Worm (Caenorhabditis elegans) whole organism, L1 larva: ENCODE measurements around the gene F08G12.11.

Experiments
- C04F5.9 ChIP-seq: sonication (generic microtip); optimal IDR thresholded peaks from 2 replicates; lab custom pipeline; 2016; ENCODE audit warnings: missing genetic modification characterization, missing compliant biosample characterization
- C34B4.2 ChIP-seq: sonication (generic microtip); optimal IDR thresholded peaks from 2 replicates; lab custom pipeline; 2017; ENCODE audit warnings: mild to moderate bottlenecking, missing genetic modification characterization, missing compliant biosample characterization
- F16B12.6 ChIP-seq: fragments of 150-350 bp; optimal IDR thresholded peaks from 2 replicates; lab custom pipeline; 2014; ENCODE audit warnings: missing biosample characterization, missing genetic modification characterization
- ama-1 ChIP-seq: fragments of 150-350 bp; optimal IDR thresholded peaks from 2 replicates; lab custom pipeline; 2014
- ceh-63 ChIP-seq: fragments of 200-800 bp; sonication (Bioruptor generic); optimal IDR thresholded peaks from 2 replicates; lab custom pipeline; 2018; ENCODE audit warnings: mild to moderate bottlenecking, missing genetic modification characterization, missing compliant biosample characterization
- ces-1 ChIP-seq: fragments of 150-350 bp; optimal IDR thresholded peaks from 2 replicates; lab custom pipeline; 2014; ENCODE audit warnings: missing biosample characterization, missing genetic modification reagents, missing genetic modification characterization
- efl-1 ChIP-seq, 4 experiments: fragments of 150-350 bp; optimal IDR thresholded peaks in 3 of 4; peaks in 1 of 4; 1 replicate in 1 of 4; 2 replicates in 3 of 4; lab custom pipeline; 2014; ENCODE audit warnings: missing biosample characterization in 2 of 4, missing genetic modification characterization in 2 of 4, missing genetic modification reagents in 2 of 4
- egl-27 ChIP-seq, 2 experiments: fragments of 150-350 bp in 1 of 2; sonication (generic microtip); optimal IDR thresholded peaks; 3 replicates each; lab custom pipeline; 2017 to 2018; ENCODE audit warnings: missing biosample characterization in 2 of 2, missing genetic modification characterization in 2 of 2, missing genetic modification reagents in 2 of 2
- elt-2 ChIP-seq: sonication (generic microtip); optimal IDR thresholded peaks from 2 replicates; lab custom pipeline; 2016; ENCODE audit warnings: missing genetic modification characterization, mild to moderate bottlenecking, inconsistent platforms, missing compliant biosample characterization, missing genetic modification reagents
- elt-3 ChIP-seq, 6 experiments: fragments of 150-350 bp in 1 of 6; sonication (generic microtip); optimal IDR thresholded peaks; 2 replicates each; lab custom pipeline; 2017 to 2018; ENCODE audit warnings: missing biosample characterization in 6 of 6, missing genetic modification characterization in 6 of 6, inconsistent platforms in 1 of 6
- fkh-10 ChIP-seq: sonication (generic microtip); optimal IDR thresholded peaks from 2 replicates; lab custom pipeline; 2017; ENCODE audit warnings: missing biosample characterization, missing genetic modification reagents, missing genetic modification characterization
- hlh-4 ChIP-seq: sonication (generic microtip); optimal IDR thresholded peaks from 2 replicates; lab custom pipeline; 2016; ENCODE audit warnings: mild to moderate bottlenecking, missing genetic modification characterization, missing compliant biosample characterization
- isw-1 ChIP-seq: fragments of 200-800 bp; sonication (Bioruptor generic); IDR thresholded peaks from 2 replicates; pipeline ENCODE4 v1.3.6; 2022; ENCODE audit warnings: missing genetic modification characterization, missing compliant biosample characterization
- jun-1 ChIP-seq: fragments of 150-350 bp; optimal IDR thresholded peaks from 2 replicates; lab custom pipeline; 2014; ENCODE audit warnings: missing biosample characterization, missing genetic modification reagents, missing genetic modification characterization
- lin-14 ChIP-seq: fragments of 200-800 bp; sonication (Bioruptor generic); optimal IDR thresholded peaks from 2 replicates; lab custom pipeline; 2018; ENCODE audit warnings: mild to moderate bottlenecking, missing genetic modification characterization, moderate library complexity, missing compliant biosample characterization
- lsy-2 ChIP-seq, 2 experiments: fragments of 150-350 bp; optimal IDR thresholded peaks; 2 replicates each; lab custom pipeline; 2014; ENCODE audit warnings: missing biosample characterization in 2 of 2, missing genetic modification characterization in 2 of 2
- mdl-1 ChIP-seq, 2 experiments: fragments of 150-350 bp; optimal IDR thresholded peaks; 2 replicates each; lab custom pipeline; 2014 to 2017; ENCODE audit warnings: missing biosample characterization in 2 of 2, missing genetic modification characterization in 2 of 2, inconsistent platforms in 1 of 2
- mef-2 ChIP-seq: fragments of 150-350 bp; optimal IDR thresholded peaks from 2 replicates; lab custom pipeline; 2014; ENCODE audit warnings: missing biosample characterization, missing genetic modification characterization
- nhr-19 ChIP-seq: fragments of 200-800 bp; sonication (Bioruptor generic); conservative IDR thresholded peaks from 2 replicates; pipeline ENCODE4 v1.3.6; 2022; ENCODE audit warnings: missing genetic modification characterization, missing compliant biosample characterization
- nhr-20 ChIP-seq: sonication (generic microtip); optimal IDR thresholded peaks from 2 replicates; lab custom pipeline; 2016; ENCODE audit warnings: mild to moderate bottlenecking, missing genetic modification characterization, missing compliant biosample characterization
- nhr-71 ChIP-seq: sonication (generic microtip); optimal IDR thresholded peaks from 2 replicates; lab custom pipeline; 2016; ENCODE audit warnings: mild to moderate bottlenecking, missing genetic modification characterization, moderate library complexity, missing compliant biosample characterization
- nhr-76 ChIP-seq: sonication (generic microtip); optimal IDR thresholded peaks from 2 replicates; lab custom pipeline; 2017; ENCODE audit warnings: missing biosample characterization, missing genetic modification characterization
- nhr-84 ChIP-seq: sonication (generic microtip); optimal IDR thresholded peaks from 2 replicates; lab custom pipeline; 2017; ENCODE audit warnings: missing biosample characterization, missing genetic modification characterization
- nhr-85 ChIP-seq: sonication (generic microtip); peaks from one replicate; lab custom pipeline; 2016; ENCODE audit warnings: missing genetic modification characterization, inconsistent platforms, missing compliant biosample characterization
- nhr-90 ChIP-seq: sonication (generic microtip); optimal IDR thresholded peaks from 2 replicates; lab custom pipeline; 2016; ENCODE audit warnings: mild to moderate bottlenecking, missing genetic modification characterization, missing compliant biosample characterization; ENCODE audit not compliant: poor library complexity
- pag-3 ChIP-seq: sonication (generic microtip); optimal IDR thresholded peaks from 2 replicates; lab custom pipeline; 2017; ENCODE audit warnings: missing genetic modification characterization, mild to moderate bottlenecking, missing compliant biosample characterization, antibody characterized with exemption, borderline replicate concordance; ENCODE audit not compliant: insufficient read depth
- pax-3 ChIP-seq: fragments of 200-800 bp; sonication (Bioruptor generic); optimal IDR thresholded peaks from 2 replicates; lab custom pipeline; 2018; ENCODE audit warnings: mild to moderate bottlenecking, missing genetic modification characterization, moderate library complexity, missing compliant biosample characterization
- rnt-1 ChIP-seq: sonication (generic microtip); optimal IDR thresholded peaks from 2 replicates; lab custom pipeline; 2016; ENCODE audit warnings: mild to moderate bottlenecking, missing genetic modification characterization, moderate library complexity, missing compliant biosample characterization
- tbx-2 ChIP-seq: sonication (generic microtip); optimal IDR thresholded peaks from 2 replicates; lab custom pipeline; 2016; ENCODE audit warnings: missing genetic modification characterization, missing compliant biosample characterization
- unc-130 ChIP-seq: fragments of 150-350 bp; optimal IDR thresholded peaks from 2 replicates; lab custom pipeline; 2017; ENCODE audit warnings: missing biosample characterization, missing genetic modification characterization, inconsistent platforms
- unc-30 ChIP-seq: sonication (generic microtip); optimal IDR thresholded peaks from 2 replicates; lab custom pipeline; 2017; ENCODE audit warnings: missing biosample characterization, missing genetic modification characterization
- zag-1 ChIP-seq: fragments of 150-350 bp; optimal IDR thresholded peaks from 2 replicates; lab custom pipeline; 2014; ENCODE audit warnings: missing biosample characterization, missing genetic modification characterization
- ztf-4 ChIP-seq: fragments of 150-350 bp; optimal IDR thresholded peaks from 2 replicates; lab custom pipeline; 2014; ENCODE audit warnings: missing biosample characterization, missing genetic modification characterization

The F08G12.11 gene

DNA sequence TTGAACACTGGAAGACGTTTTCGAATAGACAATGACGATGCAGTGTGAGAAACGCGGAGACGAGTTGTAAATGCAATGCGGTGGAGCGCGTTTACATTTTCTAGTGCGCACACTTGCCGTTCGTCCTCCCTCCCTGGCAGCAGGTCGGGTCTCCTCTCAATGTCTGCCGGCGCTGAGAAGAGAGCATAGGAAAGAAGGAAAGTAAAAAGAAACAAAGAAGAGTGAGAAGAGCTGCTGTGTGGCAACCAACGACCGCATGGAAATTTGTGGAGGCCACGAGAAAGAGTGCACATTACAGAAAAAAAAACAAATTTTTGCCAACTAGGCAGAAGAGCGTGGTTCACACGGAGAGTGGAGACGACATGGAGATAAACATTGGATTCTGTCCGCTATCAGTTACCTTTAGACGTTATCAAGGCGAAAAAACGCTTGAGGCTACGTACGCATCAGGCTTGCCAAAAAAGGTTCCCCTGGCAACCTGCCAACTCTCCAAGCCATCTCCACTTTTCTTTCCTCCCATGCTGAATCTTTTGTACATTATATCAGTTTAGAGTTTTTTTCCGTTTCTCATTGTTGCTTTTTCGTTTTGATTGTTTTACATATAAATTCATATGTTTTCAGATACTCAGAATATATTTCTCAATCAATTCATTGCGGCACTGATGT lies 15.6 kb downstream of the F08G12.11 start, which contains the start of the genes snrp-40.1 and F08G12.3 (continued):
- no peak for TF ChIP-seq egl-27 (tag; optimal IDR thresholded peaks at IDR 0.05; lab: Kevin White, UChicago)
- peak in 1 of 6 experiments; percentile 24 for TF ChIP-seq elt-3 (tag; optimal IDR thresholded peaks at IDR 0.05; lab: Kevin White, UChicago)
- peak; percentile 90 for TF ChIP-seq nhr-20 (tag; lab: Kevin White, UChicago)
- TF ChIP-seq ama-1 (lab: Kevin White, UChicago) = no peak
- TF ChIP-seq lsy-2 (tag; optimal IDR thresholded peaks at IDR 0.05; lab: Kevin White, UChicago) = peak; percentile 46 to 84
- peak; percentile 33 for TF ChIP-seq ztf-4 (tag; lab: Kevin White, UChicago)
- no peak for TF ChIP-seq mef-2
- peak; percentile 6 for TF ChIP-seq nhr-90 (tag; lab: Kevin White, UChicago)
- peak; percentile 74 for TF ChIP-seq nhr-19 (GFP tag; lab: Robert Waterston, UW)

DNA sequence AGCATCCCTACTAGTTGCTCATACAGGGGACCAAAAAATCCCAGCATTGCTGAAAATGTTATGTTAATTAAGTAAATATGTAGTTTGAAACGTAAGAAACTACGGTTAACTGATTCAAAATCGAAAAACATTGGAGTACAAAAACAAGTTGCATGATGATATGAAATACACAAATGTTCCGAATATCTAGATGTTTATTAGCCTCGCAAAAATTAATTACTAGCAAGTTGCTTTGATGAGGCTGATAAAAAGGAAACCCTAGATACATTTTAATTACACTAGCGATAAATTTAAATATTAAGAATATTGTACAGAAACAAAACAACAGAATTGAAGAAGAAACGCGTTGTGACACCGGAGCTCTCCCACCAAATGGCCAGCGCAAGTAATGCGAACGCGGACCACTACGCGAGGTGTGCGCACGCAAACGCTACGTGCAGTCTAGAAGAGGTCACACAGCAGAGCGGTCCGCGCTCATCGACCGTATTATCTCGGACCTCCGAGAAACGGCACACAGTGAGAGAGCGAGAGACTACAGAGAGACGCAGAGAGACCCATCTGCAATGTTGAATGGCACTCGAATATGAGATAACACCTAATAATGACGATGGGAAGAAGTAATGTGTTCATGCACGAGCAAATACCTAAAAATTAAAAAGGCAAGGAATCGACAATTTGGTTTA lies 18.5 kb downstream of the F08G12.11 start, which contains the start of gene inx-2:
Gene inx-2 (minus strand): TSS at position 51 of the 683 bp plus-strand sequence.
- TF ChIP-seq zag-1 (tag; lab: Kevin White, UChicago) = no peak
- no peak for TF ChIP-seq unc-130
- no peak for TF ChIP-seq C34B4.2 (tag; lab: Kevin White, UChicago)
- TF ChIP-seq lin-14 (GFP tag; lab: Kevin White, UChicago) = no peak
- TF ChIP-seq pax-3 (tag; lab: Kevin White, UChicago) = no peak
- TF ChIP-seq nhr-19 (GFP tag; lab: Robert Waterston, UW) = no peak
- TF ChIP-seq unc-30 (tag; lab: Kevin White, UChicago) = no peak
- TF ChIP-seq nhr-71 = no peak
- no peak for TF ChIP-seq elt-2 (tag; lab: Kevin White, UChicago)
- no peak for TF ChIP-seq hlh-4 (tag; lab: Kevin White, UChicago)
- no peak for TF ChIP-seq mef-2
- no peak for TF ChIP-seq F16B12.6 (tag; lab: Kevin White, UChicago)
- no peak for TF ChIP-seq C04F5.9 (tag; lab: Kevin White, UChicago)
- no peak for TF ChIP-seq tbx-2
- no peak for TF ChIP-seq nhr-85 (tag; lab: Kevin White, UChicago)
- TF ChIP-seq isw-1 (GFP tag; lab: Robert Waterston, UW) = no peak
- TF ChIP-seq nhr-84 (tag; lab: Kevin White, UChicago) = no peak
- TF ChIP-seq nhr-90 (tag; lab: Kevin White, UChicago) = no peak
- TF ChIP-seq fkh-10 = no peak
- TF ChIP-seq nhr-76 (tag; lab: Kevin White, UChicago) = no peak

DNA sequence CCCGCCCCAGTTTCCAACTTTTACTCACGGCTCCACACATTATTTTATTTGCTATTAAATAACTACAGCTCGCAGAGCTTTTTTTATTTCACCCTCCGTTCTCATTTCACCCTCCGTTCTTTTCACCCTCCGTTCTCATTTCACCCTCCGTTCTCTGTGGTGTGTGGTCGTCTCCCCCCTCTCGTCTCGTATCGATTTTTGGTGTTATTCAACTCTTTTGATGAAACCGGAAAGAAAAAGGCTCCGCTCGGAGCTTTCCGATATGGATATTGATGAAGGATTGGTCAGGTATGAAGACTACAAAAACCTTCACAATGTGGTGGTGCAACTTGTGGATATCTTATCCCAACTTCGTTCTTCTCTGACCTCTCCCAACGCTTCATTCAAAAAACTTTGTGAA lies 24.8 kb downstream of the F08G12.11 start:
- TF ChIP-seq ces-1 (GFP tag; lab: Kevin White, UChicago) (no peak), mdl-1 (tag; optimal IDR thresholded peaks at IDR 0.05; lab: Kevin White, UChicago) (no peak), C04F5.9 (tag; lab: Kevin White, UChicago) (no peak), nhr-20 (tag; lab: Kevin White, UChicago) (no peak), tbx-2 (no peak)
- TF ChIP-seq, all 84 proteins: peak for 0

ce11 chrX:11289925-11290324 lies 25.4 kb downstream of the F08G12.11 start:
- TF ChIP-seq egl-27 (tag; optimal IDR thresholded peaks at IDR 0.05; lab: Kevin White, UChicago) (no peak), elt-2 (tag; lab: Kevin White, UChicago) (peak; percentile 53)
- TF ChIP-seq, all 84 proteins: peak for 1

- TF ChIP-seq ceh-63 (GFP tag; lab: Kevin White, UChicago) = no peak
- peak; percentile 24 for TF ChIP-seq nhr-85 (tag; lab: Kevin White, UChicago)
- no peak for TF ChIP-seq efl-1 (optimal IDR thresholded peaks at IDR 0.05; lab: Kevin White, UChicago)
- TF ChIP-seq efl-1 (GFP tag; optimal IDR thresholded peaks at IDR 0.05 in 1 of 2; lab: Kevin White, UChicago) = no peak
- peak; percentile 37 for TF ChIP-seq pag-3 (tag; lab: Kevin White, UChicago)
- peak; percentile 17 for TF ChIP-seq rnt-1 (tag; lab: Kevin White, UChicago)
- TF ChIP-seq lin-14 (GFP tag; lab: Kevin White, UChicago) = peak; percentile 62
- TF ChIP-seq jun-1 (tag; lab: Kevin White, UChicago) = no peak
Observed at ce11 chrX:11287617-11288016, 27.8 kb downstream of the F08G12.11 start, which contains the start of gene F38B2.4. Gene F38B2.4, minus strand, starts transcription at chrX:11287717.
